Worm (Caenorhabditis elegans): ENCODE results near the gene R105.5.

The R105.5 gene

ce11 chrIV:4659277-4659676, 23.2 kb downstream of the R105.5 start, which contains the start of gene mrps-21:
Gene mrps-21, minus strand, starts transcription at chrIV:4659517.
- TF ChIP-seq ama-1 (optimal IDR thresholded peaks at IDR 0.05) (peak; percentile 5), lin-11 (tag; optimal IDR thresholded peaks at IDR 0.05) (no peak)

ce11 chrIV:4660151-4661041, 24.3 kb downstream of the R105.5 start, which contains the start of the genes F29B9.11 and jmjd-1.2:
Gene F29B9.11, minus strand, starts transcription at chrIV:4660201.
Gene jmjd-1.2, plus strand, starts transcription at chrIV:4660991.
- TF ChIP-seq unc-62 (GFP tag; optimal IDR thresholded peaks at IDR 0.05) (peak; percentile 10), snpc-4 (tag; optimal IDR thresholded peaks at IDR 0.05) (peak; percentile 78), fos-1 (tag; optimal IDR thresholded peaks at IDR 0.05) (peak; percentile 72), peb-1 (tag; optimal IDR thresholded peaks at IDR 0.05) (no peak), nhr-25 (tag; optimal IDR thresholded peaks at IDR 0.05) (peak; percentile 88), ztf-1 (GFP tag; conservative IDR thresholded peaks at IDR 0.05) (no peak), nhr-237 (tag; optimal IDR thresholded peaks at IDR 0.05) (peak; percentile 73), sem-4 (tag; optimal IDR thresholded peaks at IDR 0.05) (peak; percentile 93), lin-13 (GFP tag; optimal IDR thresholded peaks at IDR 0.05) (peak; percentile 93), F13H6.1 (tag; optimal IDR thresholded peaks at IDR 0.05) (peak; percentile 92), nhr-12 (tag; optimal IDR thresholded peaks at IDR 0.05) (no peak), zag-1 (tag; optimal IDR thresholded peaks at IDR 0.05) (peak; percentile 68), egl-27 (tag; optimal IDR thresholded peaks at IDR 0.05) (peak; percentile 78), sma-9 (GFP tag; optimal IDR thresholded peaks at IDR 0.05) (peak; percentile 88), sma-9 (tag; optimal IDR thresholded peaks at IDR 0.05) (no peak), gmeb-1 (tag; optimal IDR thresholded peaks at IDR 0.05) (peak; percentile 79), nhr-6 (tag; optimal IDR thresholded peaks at IDR 0.05) (peak; percentile 55), sma-3 (GFP tag; optimal IDR thresholded peaks at IDR 0.05) (peak; percentile 98), nhr-10 (tag; optimal IDR thresholded peaks at IDR 0.05) (peak; percentile 30), mab-5 (tag; optimal IDR thresholded peaks at IDR 0.05) (peak; percentile 82), crh-2 (tag; optimal IDR thresholded peaks at IDR 0.05) (peak; percentile 95), unc-55 (GFP tag; optimal IDR thresholded peaks at IDR 0.05) (peak; percentile 89), R02D3.7 (tag; optimal IDR thresholded peaks at IDR 0.05) (peak; percentile 47), nhr-129 (tag; optimal IDR thresholded peaks at IDR 0.05) (peak; percentile 84), ztf-11 (tag; optimal IDR thresholded peaks at IDR 0.05) (no peak), nhr-21 (tag; optimal IDR thresholded peaks at IDR 0.05) (peak; percentile 89), nhr-23 (tag; optimal IDR thresholded peaks at IDR 0.05) (no peak), Y55F3AM.14 (GFP tag; optimal IDR thresholded peaks at IDR 0.05) (peak; percentile 74), ceh-16 (tag; optimal IDR thresholded peaks at IDR 0.05) (peak; percentile 54), lsy-2 (tag; optimal IDR thresholded peaks at IDR 0.05) (peak; percentile 87 to 95), C34F6.9 (tag; optimal IDR thresholded peaks at IDR 0.05) (peak; percentile 97), ZK546.5 (tag; optimal IDR thresholded peaks at IDR 0.05) (peak; percentile 72), elt-1 (tag; optimal IDR thresholded peaks at IDR 0.05) (no peak), blmp-1 (tag; optimal IDR thresholded peaks at IDR 0.05; ENCODE audit: insufficient read depth) (peak; percentile 75), alr-1 (tag; optimal IDR thresholded peaks at IDR 0.05) (no peak), mbf-1 (tag; optimal IDR thresholded peaks at IDR 0.05) (peak; percentile 2), ztf-4 (tag; optimal IDR thresholded peaks at IDR 0.05) (peak; percentile 76), mdl-1 (tag; optimal IDR thresholded peaks at IDR 0.05) (peak in 1 of 2 experiments; percentile 51), ceh-82 (tag; optimal IDR thresholded peaks at IDR 0.05) (no peak), lin-11 (tag; optimal IDR thresholded peaks at IDR 0.05) (peak; percentile 91), nhr-77 (tag; optimal IDR thresholded peaks at IDR 0.05) (peak; percentile 39)
